Worm (Caenorhabditis elegans) whole organism, young adult: ENCODE data around the gene C17H11.1.

ENCODE experiments used
- C06A6.2 ChIP-seq: fragments of 200-800 bp; sonication (Bioruptor generic); conservative IDR thresholded peaks from 2 replicates; pipeline ENCODE4 v1.3.6; 2022; ENCODE audit warnings: missing genetic modification characterization, missing compliant biosample characterization
- C17E4.6 ChIP-seq: fragments of 200-800 bp; sonication (Bioruptor generic); IDR thresholded peaks from 2 replicates; pipeline ENCODE4 v1.3.6; 2022; ENCODE audit warnings: missing genetic modification reagents, missing genetic modification characterization, missing compliant biosample characterization
- D2030.7 ChIP-seq: fragments of 200-800 bp; sonication (Bioruptor generic); IDR thresholded peaks from 2 replicates; pipeline ENCODE4 v1.3.6; 2022; ENCODE audit warnings: missing genetic modification reagents, missing genetic modification characterization, missing compliant biosample characterization
- F23B12.7 ChIP-seq: sonication (generic microtip); optimal IDR thresholded peaks from 2 replicates; lab custom pipeline; 2017; ENCODE audit warnings: missing genetic modification characterization, mild to moderate bottlenecking, missing compliant biosample characterization, antibody characterized with exemption, moderate library complexity; ENCODE audit not compliant: insufficient read depth
- F33H1.4 ChIP-seq: fragments of 200-800 bp; sonication (Bioruptor generic); IDR thresholded peaks from 2 replicates; pipeline ENCODE4 v1.3.6; 2022; ENCODE audit warnings: missing genetic modification reagents, missing genetic modification characterization, missing compliant biosample characterization
- F52B5.7 ChIP-seq: sonication (generic microtip); optimal IDR thresholded peaks from 2 replicates; lab custom pipeline; 2016; ENCODE audit warnings: mild to moderate bottlenecking, missing genetic modification characterization, missing compliant biosample characterization
- K11D2.4 ChIP-seq: fragments of 200-800 bp; sonication (Bioruptor generic); IDR thresholded peaks from 2 replicates; pipeline ENCODE4 v1.3.6; 2022; ENCODE audit warnings: missing genetic modification reagents, missing genetic modification characterization, missing compliant biosample characterization
- K12H6.12 ChIP-seq: fragments of 200-800 bp; sonication (Bioruptor generic); optimal IDR thresholded peaks from 2 replicates; lab custom pipeline; 2018; ENCODE audit warnings: mild to moderate bottlenecking, missing genetic modification characterization, missing compliant biosample characterization
- ama-1 ChIP-seq, 3 experiments: fragments of 150-350 bp in 1 of 3; sonication (generic microtip) in 2 of 3; optimal IDR thresholded peaks; 2 replicates each; lab custom pipeline; 2014 to 2018; ENCODE audit warnings: missing biosample characterization in 2 of 3, missing genetic modification characterization in 2 of 3, missing genetic modification reagents in 2 of 3
- aptf-2 ChIP-seq: fragments of 200-800 bp; sonication (Bioruptor generic); conservative IDR thresholded peaks from 2 replicates; pipeline ENCODE4 v1.3.6; 2022; ENCODE audit warnings: missing genetic modification reagents, missing genetic modification characterization, missing compliant biosample characterization
- ccch-3 ChIP-seq: fragments of 200-800 bp; sonication (Bioruptor generic); optimal IDR thresholded peaks from 2 replicates; lab custom pipeline; 2018; ENCODE audit warnings: mild to moderate bottlenecking, missing genetic modification characterization, missing compliant biosample characterization
- cebp-1 ChIP-seq, 2 experiments: fragments of 200-800 bp in 1 of 2; sonication (Bioruptor generic) in 1 of 2; sonication (generic microtip) in 1 of 2; IDR thresholded peaks in 1 of 2; optimal IDR thresholded peaks in 1 of 2; 2 replicates each; pipeline versions ENCODE4 v1.3.6 to Lab custom; 2017 to 2022; ENCODE audit warnings: missing compliant biosample characterization in 2 of 2, missing genetic modification characterization in 2 of 2, mild to moderate bottlenecking in 1 of 2, missing genetic modification reagents in 1 of 2, moderate library complexity in 1 of 2
- cebp-2 ChIP-seq: fragments of 200-800 bp; sonication (Bioruptor generic); IDR thresholded peaks from 2 replicates; pipeline ENCODE4 v1.3.6; 2022; ENCODE audit warnings: missing genetic modification characterization, missing compliant biosample characterization
- ceh-27 ChIP-seq: fragments of 200-800 bp; sonication (Bioruptor generic); optimal IDR thresholded peaks from 2 replicates; lab custom pipeline; 2018; ENCODE audit warnings: mild to moderate bottlenecking, missing genetic modification characterization, moderate library complexity, missing compliant biosample characterization
- ceh-40 ChIP-seq: fragments of 200-800 bp; sonication (Bioruptor generic); IDR thresholded peaks from 2 replicates; pipeline ENCODE4 v1.3.6; 2022; ENCODE audit warnings: missing genetic modification characterization, missing compliant biosample characterization
- dpff-1 ChIP-seq: sonication (generic microtip); optimal IDR thresholded peaks from 2 replicates; lab custom pipeline; 2017; ENCODE audit warnings: mild to moderate bottlenecking, missing genetic modification characterization, missing compliant biosample characterization
- egl-44 ChIP-seq: fragments of 200-800 bp; sonication (Bioruptor generic); IDR thresholded peaks from 2 replicates; pipeline ENCODE4 v1.3.6; 2022; ENCODE audit warnings: missing genetic modification reagents, missing genetic modification characterization, missing compliant biosample characterization
- egrh-3 ChIP-seq: fragments of 200-800 bp; sonication (Bioruptor generic); IDR thresholded peaks from 2 replicates; pipeline ENCODE4 v1.3.6; 2022; ENCODE audit warnings: missing genetic modification reagents, missing genetic modification characterization, missing compliant biosample characterization
- ekl-4 ChIP-seq: fragments of 200-800 bp; sonication (Bioruptor generic); IDR thresholded peaks from 2 replicates; pipeline ENCODE4 v1.3.6; 2022; ENCODE audit warnings: missing genetic modification reagents, missing genetic modification characterization, missing compliant biosample characterization
- fkh-3 ChIP-seq: sonication (generic microtip); optimal IDR thresholded peaks from 2 replicates; lab custom pipeline; 2016; ENCODE audit warnings: mild to moderate bottlenecking, missing genetic modification characterization, missing compliant biosample characterization
- him-1 ChIP-seq: sonication (generic microtip); optimal IDR thresholded peaks from 2 replicates; lab custom pipeline; 2016; ENCODE audit warnings: missing genotype, missing genetic modification reagents, missing genetic modification characterization, missing compliant biosample characterization
- hmg-1.2 ChIP-seq: fragments of 200-800 bp; sonication (Bioruptor generic); IDR thresholded peaks from 2 replicates; pipeline ENCODE4 v1.3.6; 2022; ENCODE audit warnings: missing genetic modification reagents, missing genetic modification characterization, missing compliant biosample characterization
- hmg-20 ChIP-seq: fragments of 200-800 bp; sonication (Bioruptor generic); IDR thresholded peaks from 2 replicates; pipeline ENCODE4 v1.3.6; 2022; ENCODE audit warnings: missing genetic modification reagents, missing genetic modification characterization, missing compliant biosample characterization
- let-526 ChIP-seq: fragments of 200-800 bp; sonication (Bioruptor generic); IDR thresholded peaks from 2 replicates; pipeline ENCODE4 v1.3.6; 2022; ENCODE audit warnings: missing genetic modification reagents, missing genetic modification characterization, missing compliant biosample characterization
- lin-26 ChIP-seq: fragments of 200-800 bp; sonication (Bioruptor generic); IDR thresholded peaks from 2 replicates; pipeline ENCODE4 v1.3.6; 2022; ENCODE audit warnings: missing genetic modification reagents, missing genetic modification characterization, missing compliant biosample characterization
- lin-35 ChIP-seq, 3 experiments: fragments of 150-350 bp in 2 of 3; sonication (generic microtip) in 1 of 3; optimal IDR thresholded peaks; 2 replicates each; lab custom pipeline; 2014 to 2018; ENCODE audit warnings: missing biosample characterization in 3 of 3, missing genetic modification characterization in 3 of 3, missing genetic modification reagents in 3 of 3
- lir-1 ChIP-seq: fragments of 200-800 bp; sonication (Bioruptor generic); conservative IDR thresholded peaks from 2 replicates; pipeline ENCODE4 v1.3.6; 2022; ENCODE audit warnings: missing genetic modification reagents, missing genetic modification characterization, missing compliant biosample characterization
- madf-3 ChIP-seq: fragments of 200-800 bp; sonication (Bioruptor generic); IDR thresholded peaks from 2 replicates; pipeline ENCODE4 v1.3.6; 2022; ENCODE audit warnings: missing genetic modification reagents, missing genetic modification characterization, missing compliant biosample characterization
- mcd-1 ChIP-seq: fragments of 200-800 bp; sonication (Bioruptor generic); IDR thresholded peaks from 2 replicates; pipeline ENCODE4 v1.3.6; 2022; ENCODE audit warnings: missing genetic modification reagents, missing genetic modification characterization, missing compliant biosample characterization
- mel-28 ChIP-seq: sonication (generic microtip); optimal IDR thresholded peaks from 2 replicates; lab custom pipeline; 2016; ENCODE audit warnings: borderline replicate concordance, mild to moderate bottlenecking, missing genetic modification characterization, missing compliant biosample characterization
- nfyb-1 ChIP-seq: fragments of 200-800 bp; sonication (Bioruptor generic); IDR thresholded peaks from 2 replicates; pipeline ENCODE4 v1.3.6; 2022; ENCODE audit warnings: missing genetic modification reagents, missing genetic modification characterization, missing compliant biosample characterization
- nhr-27 ChIP-seq: fragments of 200-800 bp; sonication (Bioruptor generic); optimal IDR thresholded peaks from 2 replicates; lab custom pipeline; 2018; ENCODE audit warnings: mild to moderate bottlenecking, missing genetic modification characterization, moderate library complexity, missing compliant biosample characterization
- pbrm-1 ChIP-seq: fragments of 200-800 bp; sonication (Bioruptor generic); IDR thresholded peaks from 2 replicates; pipeline ENCODE4 v1.3.6; 2022; ENCODE audit warnings: missing genetic modification reagents, missing genetic modification characterization, missing compliant biosample characterization
- rcor-1 ChIP-seq: fragments of 200-800 bp; sonication (Bioruptor generic); IDR thresholded peaks from 2 replicates; pipeline ENCODE4 v1.3.6; 2022; ENCODE audit warnings: missing genetic modification reagents, missing genetic modification characterization, missing compliant biosample characterization
- repo-1 ChIP-seq: sonication (generic microtip); optimal IDR thresholded peaks from 2 replicates; lab custom pipeline; 2017; ENCODE audit warnings: mild to moderate bottlenecking, missing genetic modification characterization, missing compliant biosample characterization
- rpc-1 ChIP-seq, 2 experiments: fragments of 150-350 bp in 1 of 2; sonication (generic microtip) in 1 of 2; optimal IDR thresholded peaks; 2 replicates each; lab custom pipeline; 2014 to 2018; ENCODE audit warnings: missing biosample characterization in 1 of 2, missing genetic modification characterization in 1 of 2, missing genetic modification reagents in 1 of 2, missing genotype in 1 of 2
- snpc-3.4 ChIP-seq: sonication (generic microtip); optimal IDR thresholded peaks from 2 replicates; lab custom pipeline; 2017; ENCODE audit warnings: missing genetic modification characterization, mild to moderate bottlenecking, missing compliant biosample characterization, antibody characterized with exemption, moderate library complexity, missing genotype, missing genetic modification reagents
- tbp1 ChIP-seq: fragments of 200-800 bp; sonication (Bioruptor generic); optimal IDR thresholded peaks from 2 replicates; lab custom pipeline; 2018; ENCODE audit warnings: mild to moderate bottlenecking, missing genetic modification characterization, missing compliant biosample characterization
- tbx-9 ChIP-seq: sonication (generic microtip); optimal IDR thresholded peaks from 2 replicates; lab custom pipeline; 2016; ENCODE audit warnings: borderline replicate concordance, missing genetic modification characterization, inconsistent platforms, missing compliant biosample characterization
- unc-130 ChIP-seq: sonication (generic microtip); optimal IDR thresholded peaks from 2 replicates; lab custom pipeline; 2016; ENCODE audit warnings: missing genetic modification reagents, missing genetic modification characterization, missing compliant biosample characterization
- zfh-2 ChIP-seq: fragments of 200-800 bp; sonication (Bioruptor generic); conservative IDR thresholded peaks from 2 replicates; pipeline ENCODE4 v1.3.6; 2022; ENCODE audit warnings: missing genetic modification reagents, missing genetic modification characterization, missing compliant biosample characterization
- ztf-26 ChIP-seq: sonication (generic microtip); optimal IDR thresholded peaks from 2 replicates; lab custom pipeline; 2017; ENCODE audit warnings: missing genetic modification characterization, missing compliant biosample characterization
- ztf-28 ChIP-seq: fragments of 200-800 bp; sonication (Bioruptor generic); IDR thresholded peaks from 2 replicates; pipeline ENCODE4 v1.3.6; 2022; ENCODE audit warnings: missing genetic modification reagents, missing genetic modification characterization, missing compliant biosample characterization

C17H11.1 gene

ce11 chrX:8155969-8156368, 17.7 kb upstream of the C17H11.1 start:
- TF ChIP-seq lir-1 (GFP tag; lab: Robert Waterston, UW) (no peak), tbx-9 (tag; lab: Kevin White, UChicago) (no peak), dpff-1 (tag; lab: Kevin White, UChicago) (no peak), mcd-1 (no peak; the same call in 1 of the 2 replicates), let-526 (GFP tag; lab: Robert Waterston, UW) (peak; percentile 60; the same call in 1 of the 2 replicates), cebp-2 (GFP tag; lab: Robert Waterston, UW) (0 out of 2 replicates have a peak, but pooled peaks have one; percentile 63), ama-1 (optimal IDR thresholded peaks at IDR 0.05; lab: Kevin White, UChicago) (no peak), ama-1 (GFP tag; optimal IDR thresholded peaks at IDR 0.05; lab: Kevin White, UChicago) (peak in 1 of 2 experiments; percentile 56), K12H6.12 (tag; lab: Kevin White, UChicago) (peak; percentile 32), hmg-1.2 (GFP tag; lab: Robert Waterston, UW) (peak; percentile 69), zfh-2 (GFP tag; lab: Robert Waterston, UW) (peak; percentile 36; the same call in 1 of the 2 replicates), egrh-3 (GFP tag; lab: Robert Waterston, UW) (peak; percentile 28; the same call in 1 of the 2 replicates), repo-1 (tag; lab: Kevin White, UChicago) (peak; percentile 6), nfyb-1 (GFP tag; lab: Robert Waterston, UW) (peak; percentile 65), pbrm-1 (GFP tag; lab: Robert Waterston, UW) (peak; percentile 7; the same call in 1 of the 2 replicates), ztf-28 (GFP tag; lab: Robert Waterston, UW) (0 out of 2 replicates have a peak, but pooled peaks have one; percentile 66), ceh-40 (GFP tag; lab: Robert Waterston, UW) (peak; percentile 66; the same call in 1 of the 2 replicates), tbp1 (peak; percentile 88), cebp-1 (GFP tag; IDR thresholded peaks at IDR 0.05; lab: Robert Waterston, UW) (no peak), cebp-1 (tag; optimal IDR thresholded peaks at IDR 0.05; lab: Kevin White, UChicago) (no peak), lin-26 (GFP tag; lab: Robert Waterston, UW) (peak; percentile 81), D2030.7 (GFP tag; lab: Robert Waterston, UW) (no peak), ekl-4 (peak; percentile 67; the same call in 1 of the 2 replicates), ceh-27 (GFP tag; lab: Kevin White, UChicago) (peak; percentile 11), rpc-1 (optimal IDR thresholded peaks at IDR 0.05; lab: Kevin White, UChicago) (peak; percentile 21), rpc-1 (tag; optimal IDR thresholded peaks at IDR 0.05; lab: Kevin White, UChicago) (peak; percentile 31), hmg-20 (0 out of 2 replicates have a peak, but pooled peaks have one; percentile 44), snpc-3.4 (peak; percentile 31), lin-35 (GFP tag; optimal IDR thresholded peaks at IDR 0.05; lab: Kevin White, UChicago) (peak in 1 of 3 experiments; percentile 35), madf-3 (0 out of 2 replicates have a peak, but pooled peaks have one; percentile 39)

ce11 chrX:8156502-8156901, 17.2 kb upstream of the C17H11.1 start:
- no peak for TF ChIP-seq F33H1.4 (GFP tag; lab: Robert Waterston, UW)
- TF ChIP-seq lin-26 (GFP tag; lab: Robert Waterston, UW): peak; percentile 78
- no peak for TF ChIP-seq nhr-27 (tag; lab: Kevin White, UChicago)
- TF ChIP-seq madf-3: no peak
- no peak for TF ChIP-seq fkh-3 (tag; lab: Kevin White, UChicago)
- no peak for TF ChIP-seq ccch-3 (GFP tag; lab: Kevin White, UChicago)
- TF ChIP-seq cebp-1 (GFP tag; IDR thresholded peaks at IDR 0.05; lab: Robert Waterston, UW): no peak
- peak; percentile 53 for TF ChIP-seq cebp-1 (tag; optimal IDR thresholded peaks at IDR 0.05; lab: Kevin White, UChicago)
- TF ChIP-seq tbp1: peak; percentile 92
- no peak for TF ChIP-seq F52B5.7 (tag; lab: Kevin White, UChicago)
- TF ChIP-seq rpc-1 (optimal IDR thresholded peaks at IDR 0.05; lab: Kevin White, UChicago): peak; percentile 62
- peak; percentile 83 for TF ChIP-seq rpc-1 (tag; optimal IDR thresholded peaks at IDR 0.05; lab: Kevin White, UChicago)
- TF ChIP-seq hmg-1.2 (GFP tag; lab: Robert Waterston, UW): peak; percentile 71
- no peak for TF ChIP-seq ztf-28 (GFP tag; lab: Robert Waterston, UW)
- peak; percentile 80 for TF ChIP-seq D2030.7 (GFP tag; lab: Robert Waterston, UW)
- no peak for TF ChIP-seq C06A6.2
- no peak for TF ChIP-seq let-526 (GFP tag; lab: Robert Waterston, UW)
- TF ChIP-seq ekl-4: no peak; the same call in 1 of the 2 replicates
- no peak for TF ChIP-seq C17E4.6 (GFP tag; lab: Robert Waterston, UW)
- no peak for TF ChIP-seq ztf-26
- peak; percentile 68 for TF ChIP-seq him-1 (tag; lab: Kevin White, UChicago)
- TF ChIP-seq pbrm-1 (GFP tag; lab: Robert Waterston, UW): peak; percentile 85
- TF ChIP-seq rcor-1: peak; percentile 61
- no peak for TF ChIP-seq F23B12.7 (tag; lab: Kevin White, UChicago)
- TF ChIP-seq egl-44 (GFP tag; lab: Robert Waterston, UW): no peak
- TF ChIP-seq unc-130: no peak
- TF ChIP-seq hmg-20: 0 out of 2 replicates have a peak, but pooled peaks have one; percentile 51
- no peak for TF ChIP-seq aptf-2
- TF ChIP-seq K11D2.4 (GFP tag; lab: Robert Waterston, UW): no peak
- no peak for TF ChIP-seq mel-28 (tag; lab: Kevin White, UChicago)
